Worm (Caenorhabditis elegans) whole organism, late embryonic: Measurements from ENCODE around the gene sra-11.

Experiments used
- ceh-18 ChIP-seq: sonication (generic microtip); optimal IDR thresholded peaks from 2 replicates; lab custom pipeline; 2016; ENCODE audit warnings: missing genetic modification characterization, missing compliant biosample characterization
- ceh-19 ChIP-seq: fragments of 200-800 bp; sonication (Bioruptor generic); optimal IDR thresholded peaks from 2 replicates; lab custom pipeline; 2018; ENCODE audit warnings: mild to moderate bottlenecking, missing genetic modification characterization, missing compliant biosample characterization
- ceh-9 ChIP-seq: sonication (generic microtip); optimal IDR thresholded peaks from 2 replicates; lab custom pipeline; 2016; ENCODE audit warnings: mild to moderate bottlenecking, missing genetic modification characterization, inconsistent platforms, missing compliant biosample characterization
- fkh-6 ChIP-seq: sonication (generic microtip); optimal IDR thresholded peaks from 2 replicates; lab custom pipeline; 2016; ENCODE audit warnings: missing genetic modification characterization, missing compliant biosample characterization
- gmeb-2 ChIP-seq: sonication (generic microtip); optimal IDR thresholded peaks from 2 replicates; lab custom pipeline; 2016; ENCODE audit warnings: missing genetic modification characterization, inconsistent platforms, missing compliant biosample characterization
- nfya-1 ChIP-seq: sonication (generic microtip); optimal IDR thresholded peaks from 2 replicates; lab custom pipeline; 2017; ENCODE audit warnings: missing genetic modification characterization, mild to moderate bottlenecking, missing compliant biosample characterization, antibody characterized with exemption, moderate library complexity
- odd-2 ChIP-seq: sonication (generic microtip); optimal IDR thresholded peaks from 2 replicates; lab custom pipeline; 2017; ENCODE audit warnings: antibody characterized with exemption, mild to moderate bottlenecking, missing genetic modification characterization, missing compliant biosample characterization
- pha-4 ChIP-seq: fragments of 150-350 bp; optimal IDR thresholded peaks from 2 replicates; lab custom pipeline; 2018; ENCODE audit warnings: missing biosample characterization, missing genetic modification reagents, missing genetic modification characterization
- pros-1 ChIP-seq: fragments of 150-350 bp; optimal IDR thresholded peaks from 2 replicates; lab custom pipeline; 2014; ENCODE audit warnings: missing biosample characterization, missing genetic modification reagents, missing genetic modification characterization
- sox-4 ChIP-seq: sonication (generic microtip); optimal IDR thresholded peaks from 2 replicates; lab custom pipeline; 2017; ENCODE audit warnings: mild to moderate bottlenecking, missing genetic modification characterization, inconsistent platforms, missing compliant biosample characterization
- zip-5 ChIP-seq: sonication (generic microtip); optimal IDR thresholded peaks from 2 replicates; lab custom pipeline; 2016; ENCODE audit warnings: missing genetic modification characterization, missing compliant biosample characterization

DNA sequence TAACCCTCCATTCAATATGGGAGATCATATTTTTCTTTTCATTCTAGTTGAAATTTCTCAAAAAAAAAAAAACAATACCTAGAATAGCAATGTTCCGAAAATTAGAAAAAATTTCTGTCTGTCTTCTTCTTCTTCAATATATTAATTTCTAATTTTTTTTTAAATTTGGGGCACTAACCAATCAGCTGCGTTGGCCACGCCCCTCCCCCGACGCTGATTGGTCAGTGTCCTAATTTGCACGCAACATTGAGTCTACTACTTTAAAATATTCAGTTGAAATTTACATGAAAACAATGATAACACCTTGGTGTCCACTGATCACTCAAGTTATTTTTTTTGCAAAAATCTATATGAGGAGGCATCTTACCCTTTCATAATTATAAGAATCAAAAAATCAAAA is 14.2 kb downstream of the sra-11 start:
- TF ChIP-seq pha-4 (tag; lab: Kevin White, UChicago) (no peak), zip-5 (tag; lab: Kevin White, UChicago) (no peak), odd-2 (tag; lab: Kevin White, UChicago) (no peak), pros-1 (no peak), nfya-1 (tag; lab: Kevin White, UChicago) (peak; percentile 85), ceh-9 (tag; lab: Kevin White, UChicago) (no peak), gmeb-2 (tag; lab: Kevin White, UChicago) (no peak), fkh-6 (tag; lab: Kevin White, UChicago) (no peak), ceh-18 (tag; lab: Kevin White, UChicago) (no peak), ceh-19 (GFP tag; lab: Kevin White, UChicago) (no peak), sox-4 (tag; lab: Kevin White, UChicago) (no peak)
